Worm (Caenorhabditis elegans) whole organism, L4/young adult: ENCODE data around the gene Y38E10A.17.

ENCODE experiments used
- W03F9.2 ChIP-seq: fragments of 150-350 bp; optimal IDR thresholded peaks from 2 replicates; lab custom pipeline; 2014; ENCODE audit warnings: missing biosample characterization, missing genetic modification characterization
- him-1 ChIP-seq: sonication (generic microtip); optimal IDR thresholded peaks from 2 replicates; lab custom pipeline; 2016; ENCODE audit warnings: missing genotype, missing genetic modification reagents, missing genetic modification characterization, missing compliant biosample characterization

- no peak for TF ChIP-seq him-1 (tag; lab: Kevin White, UChicago)
- no peak for TF ChIP-seq W03F9.2 (tag; lab: Kevin White, UChicago)
Observed at ce11 chrII:12657620-12658019, 23.0 kb upstream of the Y38E10A.17 start.
